Worm (Caenorhabditis elegans) whole organism, early embryonic: Measurements from ENCODE around the gene C01G10.9.

Experiments
- B0310.2 ChIP-seq: sonication (generic microtip); optimal IDR thresholded peaks from 2 replicates; lab custom pipeline; 2016; ENCODE audit warnings: mild to moderate bottlenecking, missing genetic modification characterization, missing compliant biosample characterization
- aly-1 ChIP-seq: sonication (generic microtip); optimal IDR thresholded peaks from 2 replicates; lab custom pipeline; 2016; ENCODE audit warnings: missing genetic modification characterization, missing compliant biosample characterization
- ama-1 ChIP-seq: fragments of 150-350 bp; optimal IDR thresholded peaks from 2 replicates; lab custom pipeline; 2014
- ceh-13 ChIP-seq: fragments of 200-800 bp; sonication (Bioruptor generic); optimal IDR thresholded peaks from 2 replicates; lab custom pipeline; 2018; ENCODE audit warnings: mild to moderate bottlenecking, missing genetic modification characterization, missing compliant biosample characterization
- ets-7 ChIP-seq: sonication (generic microtip); optimal IDR thresholded peaks from 2 replicates; lab custom pipeline; 2016; ENCODE audit warnings: missing genotype, missing genetic modification characterization, missing compliant biosample characterization
- flt-1 ChIP-seq: fragments of 200-800 bp; sonication (Bioruptor generic); IDR thresholded peaks from 2 replicates; pipeline ENCODE4 v1.3.6; 2022; ENCODE audit warnings: missing genetic modification characterization, missing compliant biosample characterization
- hmg-4 ChIP-seq: fragments of 200-800 bp; sonication (Bioruptor generic); optimal IDR thresholded peaks from 2 replicates; lab custom pipeline; 2018; ENCODE audit warnings: mild to moderate bottlenecking, missing genetic modification characterization, missing compliant biosample characterization
- hnd-1 ChIP-seq: sonication (generic microtip); optimal IDR thresholded peaks from 2 replicates; lab custom pipeline; 2016; ENCODE audit warnings: missing genetic modification characterization, missing compliant biosample characterization
- scrt-1 ChIP-seq: fragments of 200-800 bp; sonication (Bioruptor generic); IDR thresholded peaks from 2 replicates; pipeline ENCODE4 v1.3.6; 2022; ENCODE audit warnings: missing genetic modification characterization, missing compliant biosample characterization
- sea-1 ChIP-seq: fragments of 200-800 bp; sonication (Bioruptor generic); conservative IDR thresholded peaks from 2 replicates; pipeline ENCODE4 v1.3.6; 2022; ENCODE audit warnings: missing genetic modification characterization, missing compliant biosample characterization

DNA sequence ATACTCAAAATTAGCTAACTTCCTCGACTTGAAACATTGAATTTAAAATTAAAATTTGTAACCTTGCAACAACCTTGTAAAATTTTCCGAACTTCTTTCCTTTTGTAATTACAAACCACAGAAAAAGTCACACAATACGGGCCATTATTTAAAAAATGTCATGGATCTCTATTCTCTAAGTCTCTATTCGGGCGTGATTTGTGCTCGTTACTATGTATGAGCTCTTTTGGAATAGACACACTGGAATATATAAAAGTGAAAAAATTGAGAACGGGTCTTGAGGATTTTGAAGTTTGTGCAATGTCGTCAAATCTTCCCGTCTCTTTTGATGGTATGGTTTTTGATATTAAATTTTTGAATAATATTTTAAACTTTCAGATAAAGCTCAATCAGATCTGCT is 45.6 kb downstream of the C01G10.9 start, which contains the start of gene srr-7:
- TF ChIP-seq flt-1 (GFP tag; lab: Robert Waterston, UW), result no peak
- TF ChIP-seq ama-1 (lab: Kevin White, UChicago), result no peak
- TF ChIP-seq hmg-4 (GFP tag; lab: Kevin White, UChicago), result no peak
- no peak for TF ChIP-seq B0310.2 (tag; lab: Kevin White, UChicago)
- no peak for TF ChIP-seq aly-1 (tag; lab: Kevin White, UChicago)
- TF ChIP-seq ets-7 (tag; lab: Kevin White, UChicago), result no peak
- TF ChIP-seq scrt-1 (GFP tag; lab: Robert Waterston, UW), result no peak
- no peak for TF ChIP-seq ceh-13
- TF ChIP-seq sea-1 (GFP tag; lab: Robert Waterston, UW), result no peak
- TF ChIP-seq hnd-1 (tag; lab: Kevin White, UChicago), result no peak
